Worm (Caenorhabditis elegans) whole organism, young adult: ENCODE results near the gene F54F2.6.
A peak's percentile ranks its signal among the peaks of the same experiment; 100 is the strongest.

Source experiments
- B0035.1 ChIP-seq: sonication (generic microtip); optimal IDR thresholded peaks from 2 replicates; lab custom pipeline; 2016; ENCODE audit warnings: missing genetic modification characterization, mild to moderate bottlenecking, missing compliant biosample characterization, missing genotype, missing genetic modification reagents
- C06A6.2 ChIP-seq: fragments of 200-800 bp; sonication (Bioruptor generic); conservative IDR thresholded peaks from 2 replicates; pipeline ENCODE4 v1.3.6; 2022; ENCODE audit warnings: missing genetic modification characterization, missing compliant biosample characterization
- F22D6.2 ChIP-seq: sonication (generic microtip); optimal IDR thresholded peaks from 2 replicates; lab custom pipeline; 2016; ENCODE audit warnings: mild to moderate bottlenecking, missing genetic modification characterization, missing compliant biosample characterization
- F33H1.4 ChIP-seq: fragments of 200-800 bp; sonication (Bioruptor generic); IDR thresholded peaks from 2 replicates; pipeline ENCODE4 v1.3.6; 2022; ENCODE audit warnings: missing genetic modification reagents, missing genetic modification characterization, missing compliant biosample characterization
- F57A8.1 ChIP-seq: fragments of 200-800 bp; sonication (Bioruptor generic); optimal IDR thresholded peaks from 2 replicates; lab custom pipeline; 2018; ENCODE audit warnings: mild to moderate bottlenecking, missing genetic modification characterization, moderate library complexity, missing compliant biosample characterization
- K11D2.4 ChIP-seq: fragments of 200-800 bp; sonication (Bioruptor generic); IDR thresholded peaks from 2 replicates; pipeline ENCODE4 v1.3.6; 2022; ENCODE audit warnings: missing genetic modification reagents, missing genetic modification characterization, missing compliant biosample characterization
- K12H6.12 ChIP-seq: fragments of 200-800 bp; sonication (Bioruptor generic); optimal IDR thresholded peaks from 2 replicates; lab custom pipeline; 2018; ENCODE audit warnings: mild to moderate bottlenecking, missing genetic modification characterization, missing compliant biosample characterization
- T26A5.8 ChIP-seq: sonication (generic microtip); optimal IDR thresholded peaks from 2 replicates; lab custom pipeline; 2016; ENCODE audit warnings: missing genetic modification characterization, missing compliant biosample characterization
- Y53F4B.3 ChIP-seq: fragments of 200-800 bp; sonication (Bioruptor generic); IDR thresholded peaks from 2 replicates; pipeline ENCODE4 v1.3.6; 2022; ENCODE audit warnings: missing genetic modification reagents, missing genetic modification characterization, missing compliant biosample characterization
- Y56A3A.18 ChIP-seq: fragments of 200-800 bp; sonication (Bioruptor generic); IDR thresholded peaks from 2 replicates; pipeline ENCODE4 v1.3.6; 2022; ENCODE audit warnings: missing genetic modification reagents, missing genetic modification characterization, missing compliant biosample characterization
- ZK185.1 ChIP-seq: sonication (generic microtip); optimal IDR thresholded peaks from 2 replicates; lab custom pipeline; 2016; ENCODE audit warnings: mild to moderate bottlenecking, missing genetic modification characterization, missing compliant biosample characterization; ENCODE audit not compliant: poor library complexity, severe bottlenecking
- athp-1 ChIP-seq: sonication (generic microtip); optimal IDR thresholded peaks from 2 replicates; lab custom pipeline; 2017; ENCODE audit warnings: mild to moderate bottlenecking, missing genetic modification characterization, missing compliant biosample characterization
- attf-5 ChIP-seq: fragments of 200-800 bp; sonication (Bioruptor generic); optimal IDR thresholded peaks from 2 replicates; lab custom pipeline; 2018; ENCODE audit warnings: mild to moderate bottlenecking, missing genetic modification characterization, missing compliant biosample characterization
- cebp-1 ChIP-seq, 2 experiments: fragments of 200-800 bp in 1 of 2; sonication (Bioruptor generic) in 1 of 2; sonication (generic microtip) in 1 of 2; IDR thresholded peaks in 1 of 2; optimal IDR thresholded peaks in 1 of 2; 2 replicates each; pipeline versions ENCODE4 v1.3.6 to Lab custom; 2017 to 2022; ENCODE audit warnings: missing compliant biosample characterization in 2 of 2, missing genetic modification characterization in 2 of 2, mild to moderate bottlenecking in 1 of 2, missing genetic modification reagents in 1 of 2, moderate library complexity in 1 of 2
- cebp-2 ChIP-seq: fragments of 200-800 bp; sonication (Bioruptor generic); IDR thresholded peaks from 2 replicates; pipeline ENCODE4 v1.3.6; 2022; ENCODE audit warnings: missing genetic modification characterization, missing compliant biosample characterization
- ceh-100 ChIP-seq: fragments of 200-800 bp; sonication (Bioruptor generic); IDR thresholded peaks from 2 replicates; pipeline ENCODE4 v1.3.6; 2022; ENCODE audit warnings: missing genetic modification reagents, missing genetic modification characterization, missing compliant biosample characterization
- ceh-79 ChIP-seq: sonication (generic microtip); optimal IDR thresholded peaks from 2 replicates; lab custom pipeline; 2017; ENCODE audit warnings: mild to moderate bottlenecking, missing genetic modification characterization, missing compliant biosample characterization
- chd-7 ChIP-seq: sonication (generic microtip); optimal IDR thresholded peaks from 2 replicates; lab custom pipeline; 2016; ENCODE audit warnings: mild to moderate bottlenecking, missing genetic modification characterization, moderate library complexity, missing compliant biosample characterization
- ekl-4 ChIP-seq: fragments of 200-800 bp; sonication (Bioruptor generic); IDR thresholded peaks from 2 replicates; pipeline ENCODE4 v1.3.6; 2022; ENCODE audit warnings: missing genetic modification reagents, missing genetic modification characterization, missing compliant biosample characterization
- gei-17 ChIP-seq: fragments of 200-800 bp; sonication (Bioruptor generic); optimal IDR thresholded peaks from 2 replicates; lab custom pipeline; 2018; ENCODE audit warnings: mild to moderate bottlenecking, missing genetic modification characterization, missing compliant biosample characterization
- him-1 ChIP-seq: sonication (generic microtip); optimal IDR thresholded peaks from 2 replicates; lab custom pipeline; 2016; ENCODE audit warnings: missing genotype, missing genetic modification reagents, missing genetic modification characterization, missing compliant biosample characterization
- hlh-26 ChIP-seq: fragments of 200-800 bp; sonication (Bioruptor generic); conservative IDR thresholded peaks from 2 replicates; pipeline ENCODE4 v1.3.6; 2022; ENCODE audit warnings: missing genetic modification reagents, missing genetic modification characterization, missing compliant biosample characterization
- hrde-1 ChIP-seq: sonication (generic microtip); optimal IDR thresholded peaks from 2 replicates; lab custom pipeline; 2016; ENCODE audit warnings: missing genetic modification characterization, mild to moderate bottlenecking, missing compliant biosample characterization, moderate library complexity, missing genotype, missing genetic modification reagents, borderline replicate concordance
- let-607 ChIP-seq, 2 experiments: fragments of 200-800 bp in 1 of 2; sonication (Bioruptor generic) in 1 of 2; sonication (generic microtip) in 1 of 2; optimal IDR thresholded peaks; 2 replicates each; lab custom pipeline; 2016 to 2018; ENCODE audit warnings: mild to moderate bottlenecking in 2 of 2, missing compliant biosample characterization in 2 of 2, missing genetic modification characterization in 2 of 2, moderate library complexity in 2 of 2, missing genotype in 1 of 2
- lin-26 ChIP-seq: fragments of 200-800 bp; sonication (Bioruptor generic); IDR thresholded peaks from 2 replicates; pipeline ENCODE4 v1.3.6; 2022; ENCODE audit warnings: missing genetic modification reagents, missing genetic modification characterization, missing compliant biosample characterization
- lsy-27 ChIP-seq: sonication (generic microtip); optimal IDR thresholded peaks from 2 replicates; lab custom pipeline; 2017; ENCODE audit warnings: missing genetic modification characterization, mild to moderate bottlenecking, missing compliant biosample characterization, antibody characterized with exemption, missing genotype, borderline replicate concordance; ENCODE audit not compliant: insufficient read depth
- madf-10 ChIP-seq: sonication (generic microtip); optimal IDR thresholded peaks from 2 replicates; lab custom pipeline; 2016; ENCODE audit warnings: mild to moderate bottlenecking, missing genetic modification characterization, missing compliant biosample characterization
- madf-3 ChIP-seq: fragments of 200-800 bp; sonication (Bioruptor generic); IDR thresholded peaks from 2 replicates; pipeline ENCODE4 v1.3.6; 2022; ENCODE audit warnings: missing genetic modification reagents, missing genetic modification characterization, missing compliant biosample characterization
- madf-6 ChIP-seq: fragments of 200-800 bp; sonication (Bioruptor generic); IDR thresholded peaks from 2 replicates; pipeline ENCODE4 v1.3.6; 2022; ENCODE audit warnings: missing genetic modification reagents, missing genetic modification characterization, missing compliant biosample characterization
- nfya-1 ChIP-seq: sonication (generic microtip); optimal IDR thresholded peaks from 2 replicates; lab custom pipeline; 2017; ENCODE audit warnings: antibody characterized with exemption, missing compliant biosample characterization, missing genetic modification characterization, borderline replicate concordance; ENCODE audit not compliant: insufficient read depth
- pbrm-1 ChIP-seq: fragments of 200-800 bp; sonication (Bioruptor generic); IDR thresholded peaks from 2 replicates; pipeline ENCODE4 v1.3.6; 2022; ENCODE audit warnings: missing genetic modification reagents, missing genetic modification characterization, missing compliant biosample characterization
- repo-1 ChIP-seq: sonication (generic microtip); optimal IDR thresholded peaks from 2 replicates; lab custom pipeline; 2017; ENCODE audit warnings: mild to moderate bottlenecking, missing genetic modification characterization, missing compliant biosample characterization
- rpc-1 ChIP-seq, 2 experiments: fragments of 150-350 bp in 1 of 2; sonication (generic microtip) in 1 of 2; optimal IDR thresholded peaks; 2 replicates each; lab custom pipeline; 2014 to 2018; ENCODE audit warnings: missing biosample characterization in 1 of 2, missing genetic modification characterization in 1 of 2, missing genetic modification reagents in 1 of 2, missing genotype in 1 of 2
- sdz-38 ChIP-seq: sonication (generic microtip); optimal IDR thresholded peaks from 2 replicates; lab custom pipeline; 2016; ENCODE audit warnings: missing genotype, missing genetic modification characterization, missing compliant biosample characterization
- snpc-3.4 ChIP-seq: sonication (generic microtip); optimal IDR thresholded peaks from 2 replicates; lab custom pipeline; 2017; ENCODE audit warnings: missing genetic modification characterization, mild to moderate bottlenecking, missing compliant biosample characterization, antibody characterized with exemption, moderate library complexity, missing genotype, missing genetic modification reagents
- snpc-4 ChIP-seq, 5 experiments: fragments of 150-350 bp in 1 of 5; sonication (generic microtip) in 4 of 5; optimal IDR thresholded peaks; 2 replicates each; lab custom pipeline; 2014 to 2018; ENCODE audit warnings: missing genetic modification characterization in 5 of 5, missing biosample characterization in 3 of 5, antibody characterized with exemption in 2 of 5, mild to moderate bottlenecking in 2 of 5, missing compliant biosample characterization in 2 of 5, missing genotype in 2 of 5, moderate library complexity in 2 of 5, missing genetic modification reagents in 1 of 5
- sptf-2 ChIP-seq: fragments of 200-800 bp; sonication (Bioruptor generic); optimal IDR thresholded peaks from 2 replicates; lab custom pipeline; 2018; ENCODE audit warnings: mild to moderate bottlenecking, missing genetic modification characterization, missing compliant biosample characterization
- tbx-9 ChIP-seq: sonication (generic microtip); optimal IDR thresholded peaks from 2 replicates; lab custom pipeline; 2016; ENCODE audit warnings: borderline replicate concordance, missing genetic modification characterization, inconsistent platforms, missing compliant biosample characterization
- tlf-1 ChIP-seq: fragments of 200-800 bp; sonication (Bioruptor generic); optimal IDR thresholded peaks from 2 replicates; lab custom pipeline; 2018; ENCODE audit warnings: mild to moderate bottlenecking, missing genetic modification characterization, missing compliant biosample characterization
- unc-62 ChIP-seq: fragments of 150-350 bp; optimal IDR thresholded peaks from 2 replicates; lab custom pipeline; 2014; ENCODE audit warnings: missing biosample characterization, missing genetic modification reagents, missing genetic modification characterization
- ztf-18 ChIP-seq: sonication (generic microtip); optimal IDR thresholded peaks from 2 replicates; lab custom pipeline; 2016; ENCODE audit warnings: missing genotype, mild to moderate bottlenecking, missing genetic modification characterization, missing compliant biosample characterization
- ztf-25 ChIP-seq: fragments of 200-800 bp; sonication (Bioruptor generic); IDR thresholded peaks from 2 replicates; pipeline ENCODE4 v1.3.6; 2022; ENCODE audit warnings: missing genetic modification reagents, missing genetic modification characterization, missing compliant biosample characterization
- ztf-26 ChIP-seq: sonication (generic microtip); optimal IDR thresholded peaks from 2 replicates; lab custom pipeline; 2017; ENCODE audit warnings: missing genetic modification characterization, missing compliant biosample characterization
- ztf-28 ChIP-seq: fragments of 200-800 bp; sonication (Bioruptor generic); IDR thresholded peaks from 2 replicates; pipeline ENCODE4 v1.3.6; 2022; ENCODE audit warnings: missing genetic modification reagents, missing genetic modification characterization, missing compliant biosample characterization
- ztf-6 ChIP-seq: fragments of 200-800 bp; sonication (Bioruptor generic); IDR thresholded peaks from 2 replicates; pipeline ENCODE4 v1.3.6; 2022; ENCODE audit warnings: missing genetic modification reagents, missing genetic modification characterization, missing compliant biosample characterization

The F54F2.6 gene

ce11 chrIII:8795595-8796141 lies 4.8 kb downstream of the F54F2.6 start (continued):
- TF ChIP-seq chd-7 (tag; lab: Kevin White, UChicago), result peak; percentile 96
- no peak for TF ChIP-seq ceh-79 (tag; lab: Kevin White, UChicago)
- TF ChIP-seq lsy-27 (tag; lab: Kevin White, UChicago), result no peak
- TF ChIP-seq F57A8.1, result no peak
- no peak for TF ChIP-seq sptf-2 (GFP tag; lab: Kevin White, UChicago)
- peak; percentile 37 for TF ChIP-seq B0035.1 (tag; lab: Kevin White, UChicago)
- peak; percentile 91 for TF ChIP-seq ZK185.1 (tag; lab: Kevin White, UChicago)
- no peak for TF ChIP-seq sdz-38
- no peak for TF ChIP-seq T26A5.8 (tag; lab: Kevin White, UChicago)
- peak; percentile 34; the same call in 1 of the 2 replicates for TF ChIP-seq madf-6 (GFP tag; lab: Robert Waterston, UW)
- TF ChIP-seq let-607 (tag; optimal IDR thresholded peaks at IDR 0.05; lab: Kevin White, UChicago), result peak in 1 of 2 experiments; percentile 68
- TF ChIP-seq ztf-18 (tag; lab: Kevin White, UChicago), result peak; percentile 60
- TF ChIP-seq hlh-26 (GFP tag; lab: Robert Waterston, UW), result no peak
- TF ChIP-seq repo-1 (tag; lab: Kevin White, UChicago), result peak; percentile 74
- TF ChIP-seq C06A6.2, result peak; percentile 89
- TF ChIP-seq F33H1.4 (GFP tag; lab: Robert Waterston, UW), result no peak
- TF ChIP-seq madf-10 (tag; lab: Kevin White, UChicago), result peak; percentile 67
- peak; percentile 83 for TF ChIP-seq ztf-26 (tag; lab: Kevin White, UChicago)
- TF ChIP-seq hrde-1 (tag; lab: Kevin White, UChicago), result no peak
- no peak for TF ChIP-seq ztf-25 (GFP tag; lab: Robert Waterston, UW)
- TF ChIP-seq K12H6.12 (tag; lab: Kevin White, UChicago), result peak; percentile 96
- TF ChIP-seq rpc-1 (optimal IDR thresholded peaks at IDR 0.05; lab: Kevin White, UChicago), result no peak
- TF ChIP-seq rpc-1 (tag; optimal IDR thresholded peaks at IDR 0.05; lab: Kevin White, UChicago), result no peak
- peak; percentile 71; the same call in 1 of the 2 replicates for TF ChIP-seq lin-26
- TF ChIP-seq Y56A3A.18 (GFP tag; lab: Robert Waterston, UW), result no peak
- TF ChIP-seq ztf-6 (GFP tag; lab: Robert Waterston, UW), result peak; percentile 56; the same call in 1 of the 2 replicates
- TF ChIP-seq cebp-1 (GFP tag; IDR thresholded peaks at IDR 0.05; lab: Robert Waterston, UW), result peak; percentile 25; the same call in 1 of the 2 replicates
- TF ChIP-seq cebp-1 (tag; optimal IDR thresholded peaks at IDR 0.05; lab: Kevin White, UChicago), result peak; percentile 88
- peak; percentile 71; the same call in 1 of the 2 replicates for TF ChIP-seq pbrm-1 (GFP tag; lab: Robert Waterston, UW)
- no peak for TF ChIP-seq Y53F4B.3
- TF ChIP-seq ekl-4 (GFP tag; lab: Robert Waterston, UW), result peak; percentile 69
- peak; percentile 68 for TF ChIP-seq gei-17
- TF ChIP-seq ceh-100 (GFP tag; lab: Robert Waterston, UW), result peak; percentile 23; the same call in 1 of the 2 replicates
- TF ChIP-seq snpc-4 (GFP tag; optimal IDR thresholded peaks at IDR 0.05; lab: Kevin White, UChicago), result peak; percentile 87
- TF ChIP-seq snpc-4 (tag; optimal IDR thresholded peaks at IDR 0.05; lab: Kevin White, UChicago), result peak; percentile 89 to 91 (median 90)
- peak; percentile 67 for TF ChIP-seq tlf-1 (GFP tag; lab: Kevin White, UChicago)
- TF ChIP-seq cebp-2 (GFP tag; lab: Robert Waterston, UW), result no peak
- TF ChIP-seq snpc-3.4, result peak; percentile 44
- no peak for TF ChIP-seq him-1
- no peak for TF ChIP-seq ztf-28 (GFP tag; lab: Robert Waterston, UW)
- no peak for TF ChIP-seq nfya-1 (tag; lab: Kevin White, UChicago)
- TF ChIP-seq athp-1, result peak; percentile 79
- TF ChIP-seq madf-3 (GFP tag; lab: Robert Waterston, UW), result no peak
- peak; percentile 95 for TF ChIP-seq attf-5 (GFP tag; lab: Kevin White, UChicago)
- TF ChIP-seq tbx-9 (tag; lab: Kevin White, UChicago), result no peak
- no peak for TF ChIP-seq F22D6.2 (tag; lab: Kevin White, UChicago)
- peak; percentile 63 for TF ChIP-seq unc-62
- peak; percentile 91 for TF ChIP-seq K11D2.4
